Worm (Caenorhabditis elegans) whole organism, midembryonic: Measurements from ENCODE around the gene M04G7.5.

Experiments used
- T22C8.4 ChIP-seq: fragments of 200-800 bp; sonication (Bioruptor generic); IDR thresholded peaks from 2 replicates; pipeline ENCODE4 v1.3.6; 2022; ENCODE audit warnings: missing genetic modification characterization, missing compliant biosample characterization
- cog-1 ChIP-seq: sonication (generic microtip); optimal IDR thresholded peaks from 2 replicates; lab custom pipeline; 2016; ENCODE audit warnings: missing genetic modification characterization, missing compliant biosample characterization
- flt-1 ChIP-seq: fragments of 200-800 bp; sonication (Bioruptor generic); IDR thresholded peaks from 2 replicates; pipeline ENCODE4 v1.3.6; 2022; ENCODE audit warnings: missing genetic modification characterization, missing compliant biosample characterization
- klf-2 ChIP-seq: fragments of 200-800 bp; sonication (Bioruptor generic); conservative IDR thresholded peaks from 2 replicates; pipeline ENCODE4 v1.3.6; 2022; ENCODE audit warnings: missing genetic modification reagents, missing genetic modification characterization, missing compliant biosample characterization
- med-1 ChIP-seq: sonication (generic microtip); optimal IDR thresholded peaks from 2 replicates; lab custom pipeline; 2017; ENCODE audit warnings: missing genetic modification characterization, mild to moderate bottlenecking, missing compliant biosample characterization, antibody characterized with exemption, missing genetic modification reagents; ENCODE audit not compliant: insufficient read depth
- ref-1 ChIP-seq: fragments of 200-800 bp; sonication (Bioruptor generic); conservative IDR thresholded peaks from 2 replicates; pipeline ENCODE4 v1.3.6; 2022; ENCODE audit warnings: missing genetic modification reagents, missing genetic modification characterization, missing compliant biosample characterization
- tab-1 ChIP-seq: fragments of 200-800 bp; sonication (Bioruptor generic); IDR thresholded peaks from 2 replicates; pipeline ENCODE4 v1.3.6; 2022; ENCODE audit warnings: missing genetic modification characterization, missing compliant biosample characterization
- ztf-23 ChIP-seq: fragments of 200-800 bp; sonication (Bioruptor generic); IDR thresholded peaks from 2 replicates; pipeline ENCODE4 v1.3.6; 2022; ENCODE audit warnings: missing genetic modification reagents, missing genetic modification characterization, missing compliant biosample characterization
- ztf-29 ChIP-seq: fragments of 200-800 bp; sonication (Bioruptor generic); IDR thresholded peaks from 2 replicates; pipeline ENCODE4 v1.3.6; 2022; ENCODE audit warnings: missing genetic modification reagents, missing genetic modification characterization, missing compliant biosample characterization

ce11 chrIV:420686-421085 lies 34.2 kb upstream of the M04G7.5 start:
- TF ChIP-seq flt-1 (GFP tag; lab: Robert Waterston, UW) (no peak), ref-1 (no peak), ztf-29 (no peak), cog-1 (tag; lab: Kevin White, UChicago) (no peak), T22C8.4 (GFP tag; lab: Robert Waterston, UW) (no peak), tab-1 (no peak), med-1 (GFP tag; lab: Kevin White, UChicago) (no peak), ztf-23 (GFP tag; lab: Robert Waterston, UW) (no peak), klf-2 (no peak)
